Fruit fly (Drosophila melanogaster): ENCODE measurements around the gene ChT.

dm6 chr3R:18669812-18670211 is 10.6 kb upstream of the ChT start:
- TF ChIP-seq Dll (optimal IDR thresholded peaks at IDR 0.05): no peak
- no peak for TF ChIP-seq psq (optimal IDR thresholded peaks at IDR 0.05)
- no peak for TF ChIP-seq usp (GFP tag; optimal IDR thresholded peaks at IDR 0.05)
- no peak for TF ChIP-seq EcR (GFP tag; optimal IDR thresholded peaks at IDR 0.05)
- no peak for TF ChIP-seq pan (optimal IDR thresholded peaks at IDR 0.05)
- TF ChIP-seq CG8478 (optimal IDR thresholded peaks at IDR 0.05): no peak

Measured in whole organism.